Worm (Caenorhabditis elegans) whole organism, L4/young adult: ENCODE results near the gene erfa-3.

Source experiments
- W03F9.2 ChIP-seq: fragments of 150-350 bp; optimal IDR thresholded peaks from 2 replicates; lab custom pipeline; 2014; ENCODE audit warnings: missing biosample characterization, missing genetic modification characterization
- dao-5 ChIP-seq: sonication (generic microtip); optimal IDR thresholded peaks from 2 replicates; lab custom pipeline; 2016; ENCODE audit warnings: missing genotype, missing genetic modification characterization, moderate library complexity, missing compliant biosample characterization
- him-1 ChIP-seq: sonication (generic microtip); optimal IDR thresholded peaks from 2 replicates; lab custom pipeline; 2016; ENCODE audit warnings: missing genotype, missing genetic modification reagents, missing genetic modification characterization, missing compliant biosample characterization

The erfa-3 gene

DNA sequence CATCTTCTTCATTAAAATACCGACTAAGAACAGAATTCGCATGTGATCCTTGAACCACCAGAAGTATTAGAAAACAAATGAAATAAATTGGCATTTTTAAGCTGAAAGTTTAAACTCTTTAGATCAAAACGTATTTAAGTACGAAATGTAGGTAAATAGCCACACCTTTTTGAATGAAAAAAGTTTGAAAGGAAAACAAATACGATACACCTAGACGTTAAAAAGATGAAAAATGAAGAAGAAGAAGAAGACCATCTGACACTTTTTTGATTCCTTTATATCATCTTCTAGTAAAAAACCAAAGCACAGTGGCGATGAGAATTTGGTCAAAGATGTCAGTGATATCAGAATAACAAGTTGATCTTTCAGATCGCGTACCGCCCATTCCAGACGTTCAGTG lies 17.0 kb downstream of the erfa-3 start, which contains the start of gene Y42A5A.3:
TSS of gene Y42A5A.3 (minus strand) at position 101 of the 400 bp plus-strand sequence.
- TF ChIP-seq W03F9.2 (tag; lab: Kevin White, UChicago) (no peak), dao-5 (tag; lab: Kevin White, UChicago) (no peak), him-1 (tag; lab: Kevin White, UChicago) (no peak)

- TF ChIP-seq dao-5 (tag; lab: Kevin White, UChicago) = no peak
- no peak for TF ChIP-seq him-1 (tag; lab: Kevin White, UChicago)
These were observed 18.2 kb downstream of the erfa-3 start for ce11 chrV:11094698-11095097.

DNA sequence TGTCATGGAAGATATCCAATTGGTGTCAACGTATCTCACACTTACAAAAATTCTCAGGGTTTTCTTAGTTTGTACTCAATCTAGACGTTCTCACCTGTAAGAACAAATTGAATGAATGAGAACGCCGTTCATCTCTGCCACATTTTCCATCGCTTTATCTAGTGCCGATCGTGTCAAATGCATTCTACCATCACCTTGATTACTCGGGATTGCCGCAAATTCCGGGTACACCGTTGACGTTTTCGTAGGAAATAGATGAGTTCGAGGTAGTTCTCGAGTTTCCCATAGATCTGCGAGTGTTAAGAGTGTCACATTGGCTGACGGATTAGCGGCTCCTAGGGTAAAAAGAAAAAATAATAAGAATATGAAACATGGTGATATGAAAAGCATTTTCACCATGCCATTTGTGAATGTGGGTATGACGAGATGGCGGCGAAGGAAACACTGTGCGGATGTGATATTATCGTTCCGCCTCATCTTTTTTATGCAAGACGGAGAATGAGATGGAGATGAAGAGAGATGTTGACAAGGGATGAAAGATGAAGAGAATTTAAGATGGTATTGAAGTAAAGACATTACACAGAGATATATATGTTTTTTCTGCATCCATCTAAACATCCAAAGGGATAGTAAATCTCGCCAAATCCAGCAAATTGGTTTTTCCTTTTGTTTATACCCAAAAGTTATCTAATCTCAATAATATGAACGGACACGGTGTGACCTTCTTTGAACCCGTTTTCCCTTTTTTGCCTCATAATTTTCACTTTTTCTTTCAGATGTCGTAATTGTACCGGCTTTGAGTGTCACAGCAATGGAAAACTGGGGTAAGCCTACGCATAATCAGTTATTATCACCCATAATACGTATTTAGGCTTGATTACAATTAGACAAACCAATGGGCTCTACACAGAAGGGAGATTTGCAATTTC lies 19.5 kb downstream of the erfa-3 start, which contains the start of gene lact-8:
TSS of gene lact-8 (minus strand) at position 445 of the 929 bp plus-strand sequence.
- TF ChIP-seq dao-5 (tag; lab: Kevin White, UChicago) (no peak), W03F9.2 (tag; lab: Kevin White, UChicago) (no peak), him-1 (tag; lab: Kevin White, UChicago) (no peak)

DNA sequence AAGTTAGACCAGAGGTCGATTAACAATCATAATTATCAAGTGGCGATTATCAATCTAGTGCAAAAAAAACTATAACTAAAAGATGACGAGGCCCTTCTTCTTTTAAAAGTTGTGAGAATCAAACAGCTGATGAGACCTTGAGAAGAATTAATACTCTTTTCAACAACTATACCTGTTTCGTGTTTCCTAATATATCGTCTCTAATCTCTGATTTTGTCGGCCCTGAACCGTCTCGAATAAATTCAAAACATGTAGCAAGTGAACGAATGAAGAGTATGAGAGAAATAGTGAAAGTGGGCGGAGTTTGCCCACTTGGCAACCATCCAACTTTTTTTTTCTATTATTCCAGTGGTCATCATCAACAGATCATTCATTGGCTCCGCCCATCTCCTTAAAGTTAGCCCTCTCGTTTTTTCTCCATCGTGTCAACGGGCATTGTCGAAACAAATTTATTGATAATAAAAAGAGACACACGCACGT lies 25.3 kb downstream of the erfa-3 start, which contains the start of gene Y42A5A.1:
TSS of gene Y42A5A.1 (plus strand) at position 430 of the 480 bp plus-strand sequence.
- no peak for TF ChIP-seq dao-5 (tag; lab: Kevin White, UChicago)
- TF ChIP-seq W03F9.2 (tag; lab: Kevin White, UChicago) = no peak
- no peak for TF ChIP-seq him-1 (tag; lab: Kevin White, UChicago)

- TF ChIP-seq him-1 (tag; lab: Kevin White, UChicago) (no peak), dao-5 (tag; lab: Kevin White, UChicago) (no peak), W03F9.2 (tag; lab: Kevin White, UChicago) (no peak)
These were observed 25.8 kb downstream of the erfa-3 start for ce11 chrV:11087119-11087518.

ce11 chrV:11083691-11084090 lies 29.2 kb downstream of the erfa-3 start:
- TF ChIP-seq dao-5 (tag; lab: Kevin White, UChicago) (no peak), W03F9.2 (tag; lab: Kevin White, UChicago) (no peak), him-1 (tag; lab: Kevin White, UChicago) (no peak)

DNA sequence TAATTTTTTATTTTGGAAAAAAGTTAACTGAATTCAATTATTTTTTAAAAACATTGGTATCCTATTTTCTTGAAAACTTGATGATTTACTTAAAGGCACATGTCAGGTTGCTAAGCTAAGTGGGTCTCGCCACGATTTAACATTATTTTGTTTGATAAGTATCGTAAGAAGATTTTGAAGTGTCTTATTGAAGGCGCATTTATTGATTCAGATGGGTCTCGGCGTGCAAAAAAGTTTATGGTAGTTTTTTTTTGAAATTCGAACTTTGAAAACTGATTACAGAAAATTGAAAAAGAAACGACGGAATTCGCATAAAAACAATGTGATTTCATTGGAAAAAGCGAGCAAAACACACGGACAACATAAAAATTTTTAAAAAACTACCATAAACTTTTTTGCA lies 29.9 kb downstream of the erfa-3 start:
- TF ChIP-seq him-1 (tag; lab: Kevin White, UChicago) (no peak), W03F9.2 (tag; lab: Kevin White, UChicago) (no peak), dao-5 (tag; lab: Kevin White, UChicago) (no peak)

DNA sequence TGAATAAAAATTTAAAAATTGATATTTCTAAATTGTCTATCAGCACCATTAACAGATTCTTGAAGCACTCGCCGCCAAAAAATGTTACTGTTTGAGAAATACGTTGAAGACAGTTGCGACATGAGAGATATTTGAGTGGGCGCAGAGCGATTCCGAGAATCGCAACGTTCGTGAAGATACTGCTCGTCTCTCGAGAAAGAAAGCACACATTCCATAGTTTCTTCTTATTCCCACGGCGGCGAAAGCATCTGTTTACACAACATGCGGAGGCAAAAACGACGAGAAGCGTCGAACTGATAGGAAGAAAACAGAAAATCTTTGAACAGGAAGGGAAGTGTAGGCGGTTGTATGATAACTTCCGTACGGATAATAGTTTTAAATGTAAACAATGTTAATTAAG lies 30.4 kb downstream of the erfa-3 start:
- TF ChIP-seq dao-5 (tag; lab: Kevin White, UChicago) (no peak), W03F9.2 (tag; lab: Kevin White, UChicago) (no peak), him-1 (tag; lab: Kevin White, UChicago) (no peak)

DNA sequence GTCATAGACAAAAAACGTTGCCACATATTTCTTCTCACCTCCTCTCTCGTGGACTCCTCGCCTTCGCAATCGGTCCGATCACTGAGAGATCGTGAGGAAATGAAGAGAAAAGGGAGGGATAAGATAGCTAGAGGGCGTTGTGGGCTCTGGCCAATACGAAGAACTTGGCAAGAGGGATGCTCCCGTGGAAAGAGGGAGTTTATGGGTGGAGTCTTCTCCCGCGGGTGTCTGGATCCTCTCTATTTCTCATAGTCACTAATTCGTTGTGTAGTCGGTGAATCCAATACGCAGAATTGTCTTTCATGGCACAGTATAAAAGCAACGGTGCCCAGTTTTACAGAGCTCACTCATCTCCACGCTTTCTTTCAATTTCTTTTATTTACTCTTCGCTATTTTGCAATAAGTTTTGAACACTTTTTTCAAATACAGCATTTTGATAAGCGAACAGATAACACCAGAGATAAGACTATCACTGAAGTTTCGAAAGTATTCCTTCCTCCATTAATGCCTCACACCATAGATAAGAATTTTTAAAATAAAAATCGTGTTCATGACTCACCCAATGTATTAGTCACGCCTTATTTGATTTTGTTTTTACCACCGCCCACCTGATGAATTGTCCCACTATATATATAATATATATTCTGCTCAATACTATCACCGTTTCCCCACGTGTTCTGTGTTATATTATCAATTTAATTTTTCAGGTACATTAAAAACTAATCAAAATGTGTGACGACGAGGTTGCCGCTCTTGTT lies 32.4 kb downstream of the erfa-3 start, which contains the start of gene act-1:
TSS of gene act-1 (plus strand) at position 708 of the 758 bp plus-strand sequence.
- TF ChIP-seq W03F9.2 (tag; lab: Kevin White, UChicago) = no peak
- no peak for TF ChIP-seq him-1 (tag; lab: Kevin White, UChicago)
- TF ChIP-seq dao-5 (tag; lab: Kevin White, UChicago) = no peak

- no peak for TF ChIP-seq him-1 (tag; lab: Kevin White, UChicago)
- no peak for TF ChIP-seq dao-5 (tag; lab: Kevin White, UChicago)
- TF ChIP-seq W03F9.2 (tag; lab: Kevin White, UChicago) = no peak
These were observed 34.0 kb downstream of the erfa-3 start for ce11 chrV:11078874-11079273.

ce11 chrV:11078104-11078724 lies 34.7 kb downstream of the erfa-3 start, which contains the start of gene act-2:
Gene act-2, minus strand, starts transcription at chrV:11078154.
- TF ChIP-seq him-1 (tag; lab: Kevin White, UChicago) (no peak), W03F9.2 (tag; lab: Kevin White, UChicago) (peak; percentile 80)

ce11 chrV:11076403-11076802 lies 36.5 kb downstream of the erfa-3 start:
- no peak for TF ChIP-seq W03F9.2 (tag; lab: Kevin White, UChicago)
- TF ChIP-seq dao-5 (tag; lab: Kevin White, UChicago) = peak; percentile 25
- TF ChIP-seq him-1 (tag; lab: Kevin White, UChicago) = no peak
